Fruit fly (Drosophila melanogaster) whole organism, pupa: ENCODE data around the gene SC35.

Experiments used
- CG10348 ChIP-seq: fragments of 200-800 bp; sonication (Bioruptor generic); IDR thresholded peaks from 2 replicates; pipeline ENCODE4 v1.3.6; 2022; ENCODE audit warnings: missing biosample characterization, missing genetic modification characterization
- CG12605 ChIP-seq: fragments of 200-800 bp; sonication (Bioruptor generic); IDR thresholded peaks from 2 replicates; pipeline ENCODE4 v1.3.6; 2022; ENCODE audit warnings: missing biosample characterization, missing genetic modification characterization
- CG13204 ChIP-seq: fragments of 200-800 bp; sonication (Bioruptor generic); optimal IDR thresholded peaks from 2 replicates; lab custom pipeline; 2018; ENCODE audit warnings: missing biosample characterization, mild to moderate bottlenecking, missing genetic modification characterization, moderate library complexity
- CG14655 ChIP-seq: fragments of 200-800 bp; sonication (Bioruptor generic); optimal IDR thresholded peaks from 3 replicates; lab custom pipeline; 2017; ENCODE audit warnings: mild to moderate bottlenecking, missing biosample characterization, missing genetic modification reagents, missing genetic modification characterization
- CG15710 ChIP-seq: fragments of 200-800 bp; sonication (Bioruptor generic); optimal IDR thresholded peaks from 2 replicates; lab custom pipeline; 2018; ENCODE audit warnings: missing biosample characterization, mild to moderate bottlenecking, missing genetic modification characterization, moderate library complexity
- CG17806 ChIP-seq: fragments of 200-800 bp; sonication (Bioruptor generic); optimal IDR thresholded peaks from 2 replicates; lab custom pipeline; 2018; ENCODE audit warnings: missing biosample characterization, mild to moderate bottlenecking, missing genetic modification characterization, moderate library complexity
- CG32121 ChIP-seq: fragments of 200-800 bp; sonication (Bioruptor generic); IDR thresholded peaks from 2 replicates; pipeline ENCODE4 v1.3.6; 2022; ENCODE audit warnings: missing biosample characterization, missing genetic modification characterization
- CG34367 ChIP-seq: fragments of 200-800 bp; sonication (Bioruptor generic); optimal IDR thresholded peaks from 2 replicates; lab custom pipeline; 2018; ENCODE audit warnings: missing biosample characterization, mild to moderate bottlenecking, missing genetic modification characterization
- CG4496 ChIP-seq: fragments of 200-800 bp; sonication (Bioruptor generic); IDR thresholded peaks from 3 replicates; pipeline ENCODE4 v1.3.6; 2022; ENCODE audit warnings: missing biosample characterization, missing genetic modification characterization
- CG8159 ChIP-seq: fragments of 200-800 bp; sonication (Bioruptor generic); optimal IDR thresholded peaks from 3 replicates; lab custom pipeline; 2018; ENCODE audit warnings: missing biosample characterization, mild to moderate bottlenecking, missing genetic modification characterization, moderate library complexity
- CG8301 ChIP-seq: fragments of 200-800 bp; sonication (Bioruptor generic); optimal IDR thresholded peaks from 2 replicates; lab custom pipeline; 2018; ENCODE audit warnings: missing biosample characterization, mild to moderate bottlenecking, missing genetic modification characterization
- CG9948 ChIP-seq: fragments of 200-800 bp; sonication (Bioruptor generic); optimal IDR thresholded peaks from 2 replicates; lab custom pipeline; 2018; ENCODE audit warnings: missing biosample characterization, mild to moderate bottlenecking, missing genetic modification characterization, moderate library complexity
- D1 ChIP-seq: fragments of 200-800 bp; sonication (Bioruptor generic); optimal IDR thresholded peaks from 2 replicates; lab custom pipeline; 2018; ENCODE audit warnings: missing biosample characterization, mild to moderate bottlenecking, missing genetic modification characterization, moderate library complexity
- EcR ChIP-seq: fragments of 200-800 bp; sonication (Bioruptor generic); optimal IDR thresholded peaks from 3 replicates; lab custom pipeline; 2019; ENCODE audit warnings: missing biosample characterization, missing genetic modification characterization, mild to moderate bottlenecking, moderate library complexity, missing genetic modification reagents
- Ets98B ChIP-seq: fragments of 200-800 bp; sonication (Bioruptor generic); IDR thresholded peaks from 2 replicates; pipeline ENCODE4 v1.3.6; 2022; ENCODE audit warnings: missing biosample characterization, missing genetic modification characterization
- Pif1A ChIP-seq: fragments of 200-800 bp; sonication (Bioruptor generic); optimal IDR thresholded peaks from 3 replicates; lab custom pipeline; 2016; ENCODE audit warnings: missing biosample characterization, missing genetic modification characterization
- Pif1B ChIP-seq: fragments of 200-800 bp; sonication (Bioruptor generic); optimal IDR thresholded peaks from 3 replicates; lab custom pipeline; 2016; ENCODE audit warnings: missing biosample characterization, missing genetic modification characterization
- Snoo ChIP-seq: fragments of 200-800 bp; sonication (Bioruptor generic); optimal IDR thresholded peaks from 3 replicates; lab custom pipeline; 2017; ENCODE audit warnings: missing biosample characterization, mild to moderate bottlenecking, missing genetic modification characterization, inconsistent platforms
- fd96Ca ChIP-seq: fragments of 200-800 bp; sonication (Bioruptor generic); IDR thresholded peaks from 3 replicates; pipeline ENCODE4 v1.3.6; 2022; ENCODE audit warnings: missing biosample characterization, missing genetic modification characterization
- gl ChIP-seq: fragments of 200-800 bp; sonication (Bioruptor generic); optimal IDR thresholded peaks from 2 replicates; lab custom pipeline; 2018; ENCODE audit warnings: missing biosample characterization, mild to moderate bottlenecking, missing genetic modification characterization
- rn ChIP-seq: fragments of 200-800 bp; sonication (Bioruptor generic); IDR thresholded peaks from 2 replicates; pipeline ENCODE4 v1.3.6; 2022; ENCODE audit warnings: missing biosample characterization, missing genetic modification characterization

SC35 gene

dm6 chr2L:12424555-12424954 is 9.9 kb downstream of the SC35 start, which contains the start of gene Fam92:
TSS of gene Fam92 (plus strand) at chr2L:12424904.
- no peak for TF ChIP-seq CG34367 (tag; lab: Kevin White, UChicago)
- TF ChIP-seq Pif1A (GFP tag; lab: Kevin White, UChicago) = no peak
- no peak for TF ChIP-seq Ets98B (GFP tag; lab: Robert Waterston, UW)
- no peak for TF ChIP-seq CG13204 (GFP tag; lab: Kevin White, UChicago)
- no peak for TF ChIP-seq CG12605 (GFP tag; lab: Robert Waterston, UW)
- TF ChIP-seq CG15710 = peak; percentile 9
- TF ChIP-seq CG8301 (tag; lab: Kevin White, UChicago) = no peak
- TF ChIP-seq CG4496 (GFP tag; lab: Robert Waterston, UW) = no peak
- no peak for TF ChIP-seq CG8159
- TF ChIP-seq gl = no peak
- TF ChIP-seq Snoo = peak; percentile 42
- TF ChIP-seq EcR (GFP tag; lab: Kevin White, UChicago) = no peak
- TF ChIP-seq CG32121 = no peak
- TF ChIP-seq, all 21 proteins: peak for 2

- TF ChIP-seq CG34367 (tag; lab: Kevin White, UChicago) (no peak), Pif1B (GFP tag; lab: Kevin White, UChicago) (no peak), CG10348 (GFP tag; lab: Robert Waterston, UW) (no peak), CG13204 (GFP tag; lab: Kevin White, UChicago) (no peak), fd96Ca (no peak), Ets98B (GFP tag; lab: Robert Waterston, UW) (no peak), CG4496 (GFP tag; lab: Robert Waterston, UW) (0 out of 3 replicates have a peak, but pooled peaks have one; percentile 32), CG17806 (tag; lab: Kevin White, UChicago) (no peak), CG15710 (no peak), CG9948 (tag; lab: Kevin White, UChicago) (no peak), gl (no peak), CG8301 (tag; lab: Kevin White, UChicago) (no peak), CG12605 (GFP tag; lab: Robert Waterston, UW) (no peak), CG8159 (no peak), Pif1A (GFP tag; lab: Kevin White, UChicago) (peak; percentile 3), CG14655 (GFP tag; lab: Kevin White, UChicago) (no peak), Snoo (no peak)
These were observed 11.2 kb downstream of the SC35 start, which contains the start of gene vir-1 for dm6 chr2L:12423106-12423836. TSS of gene vir-1 (minus strand) at chr2L:12423439.

dm6 chr2L:12421793-12422691 is 12.4 kb downstream of the SC35 start:
- TF ChIP-seq Snoo (no peak), gl (no peak), CG32121 (no peak), CG10348 (GFP tag; lab: Robert Waterston, UW) (no peak), Ets98B (GFP tag; lab: Robert Waterston, UW) (peak; percentile 33; the same call in 1 of the 2 replicates), rn (no peak), CG13204 (GFP tag; lab: Kevin White, UChicago) (no peak), CG4496 (GFP tag; lab: Robert Waterston, UW) (no peak), CG17806 (tag; lab: Kevin White, UChicago) (no peak), EcR (GFP tag; lab: Kevin White, UChicago) (no peak), CG14655 (GFP tag; lab: Kevin White, UChicago) (peak; percentile 2), CG8159 (no peak)

dm6 chr2L:12421188-12421587 is 13.3 kb downstream of the SC35 start:
- TF ChIP-seq Pif1B (GFP tag; lab: Kevin White, UChicago) (no peak), gl (no peak), rn (no peak), CG9948 (tag; lab: Kevin White, UChicago) (no peak), Ets98B (GFP tag; lab: Robert Waterston, UW) (no peak), D1 (tag; lab: Kevin White, UChicago) (no peak)

DNA sequence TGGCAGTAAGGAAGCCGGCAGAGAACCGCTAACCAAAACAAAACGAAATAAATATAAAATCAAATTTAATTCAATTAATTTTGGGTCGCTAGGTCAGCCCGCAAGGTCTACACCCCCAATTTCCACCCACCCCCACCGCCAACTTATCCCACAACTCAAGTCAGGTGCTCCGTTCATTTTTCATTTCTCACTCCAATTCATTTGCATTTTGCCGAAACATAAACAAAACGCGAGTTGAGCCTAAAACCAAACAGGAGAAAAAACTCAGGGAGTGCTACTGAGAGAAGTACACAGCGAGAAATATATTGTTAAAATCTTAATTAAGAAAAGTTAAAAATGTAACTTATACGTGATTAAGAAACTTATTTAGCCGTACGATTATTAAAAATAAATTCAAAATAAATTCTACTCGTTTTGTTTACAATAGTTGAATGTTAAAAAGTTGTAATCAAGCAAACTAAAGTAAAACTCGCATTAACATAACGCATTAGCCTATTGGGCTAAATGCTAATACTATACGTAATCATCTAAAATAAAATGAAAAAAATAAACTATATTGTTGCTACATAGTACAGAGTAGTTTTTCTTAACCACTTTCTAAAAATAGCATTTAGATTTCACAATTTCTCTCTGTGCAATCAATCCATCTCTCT is 18.9 kb downstream of the SC35 start:
- TF ChIP-seq fd96Ca (no peak), CG32121 (no peak), Pif1B (GFP tag; lab: Kevin White, UChicago) (no peak), CG15710 (no peak), CG12605 (GFP tag; lab: Robert Waterston, UW) (no peak), gl (no peak), Snoo (peak; percentile 15), CG9948 (tag; lab: Kevin White, UChicago) (no peak), EcR (GFP tag; lab: Kevin White, UChicago) (no peak), Ets98B (GFP tag; lab: Robert Waterston, UW) (no peak), CG8159 (peak; percentile 19), CG17806 (tag; lab: Kevin White, UChicago) (no peak), CG10348 (GFP tag; lab: Robert Waterston, UW) (no peak)
- TF ChIP-seq, all 21 proteins: peak for 2
